Worm (Caenorhabditis elegans) whole organism, L4 larva: Measurements from ENCODE around the gene ckb-3.
A peak's percentile ranks its signal among the peaks of the same experiment; 100 is the strongest.
"Not testable (repeated sequence)": the region's sequence is repeated elsewhere in the genome, so short reads cannot be mapped to it uniquely, and the experiment has no call there.

Experiments used
- D1046.2 ChIP-seq: fragments of 200-800 bp; sonication (Bioruptor generic); IDR thresholded peaks from 2 replicates; pipeline ENCODE4 v1.3.6; 2022; ENCODE audit warnings: missing genetic modification characterization, missing compliant biosample characterization
- F26F4.8 ChIP-seq: fragments of 200-800 bp; sonication (Bioruptor generic); conservative IDR thresholded peaks from 2 replicates; pipeline ENCODE4 v1.3.6; 2022; ENCODE audit warnings: missing genetic modification characterization, missing compliant biosample characterization
- F37D6.2 ChIP-seq: sonication (generic microtip); optimal IDR thresholded peaks from 2 replicates; lab custom pipeline; 2016; ENCODE audit warnings: mild to moderate bottlenecking, missing genetic modification characterization, missing compliant biosample characterization
- F44E2.7 ChIP-seq: fragments of 200-800 bp; sonication (Bioruptor generic); IDR thresholded peaks from 2 replicates; pipeline ENCODE4 v2.1.2; 2022; ENCODE audit warnings: missing genetic modification characterization, missing compliant biosample characterization
- F49E8.2 ChIP-seq: sonication (generic microtip); optimal IDR thresholded peaks from 2 replicates; lab custom pipeline; 2016; ENCODE audit warnings: missing compliant biosample characterization, mild to moderate bottlenecking, missing genetic modification characterization, borderline replicate concordance
- T20F7.1 ChIP-seq: fragments of 200-800 bp; sonication (Bioruptor generic); optimal IDR thresholded peaks from 2 replicates; lab custom pipeline; 2018; ENCODE audit warnings: mild to moderate bottlenecking, missing genetic modification characterization, missing compliant biosample characterization
- T26A8.4 ChIP-seq: fragments of 200-800 bp; sonication (Bioruptor generic); IDR thresholded peaks from 2 replicates; pipeline ENCODE4 v1.3.6; 2022; ENCODE audit warnings: missing genetic modification characterization, missing compliant biosample characterization
- Y105C5A.15 ChIP-seq: fragments of 200-800 bp; sonication (Bioruptor generic); IDR thresholded peaks from 2 replicates; pipeline ENCODE4 v1.3.6; 2022; ENCODE audit warnings: missing genetic modification characterization, missing compliant biosample characterization
- aha-1 ChIP-seq: fragments of 150-350 bp; peaks from one replicate; lab custom pipeline; 2014; ENCODE audit warnings: missing biosample characterization, missing genetic modification characterization
- ceh-20 ChIP-seq: fragments of 200-800 bp; sonication (Bioruptor generic); IDR thresholded peaks from 2 replicates; pipeline ENCODE4 v1.3.6; 2022; ENCODE audit warnings: missing genetic modification reagents, missing genetic modification characterization, missing compliant biosample characterization
- ctbp-1 ChIP-seq: fragments of 200-800 bp; sonication (Bioruptor generic); IDR thresholded peaks from 2 replicates; pipeline ENCODE4 v1.3.6; 2022; ENCODE audit warnings: missing genetic modification reagents, missing genetic modification characterization, missing compliant biosample characterization
- daf-16 ChIP-seq, 3 experiments: sonication (generic microtip); optimal IDR thresholded peaks; 2 replicates each; lab custom pipeline; 2016 to 2017; ENCODE audit warnings: missing genetic modification characterization in 3 of 3, missing genetic modification reagents in 3 of 3, mild to moderate bottlenecking in 2 of 3, missing compliant biosample characterization in 2 of 3, missing biosample characterization in 1 of 3, moderate library complexity in 1 of 3
- dmd-9 ChIP-seq: fragments of 200-800 bp; sonication (Bioruptor generic); IDR thresholded peaks from 2 replicates; pipeline ENCODE4 v1.3.6; 2022; ENCODE audit warnings: missing genetic modification reagents, missing genetic modification characterization, missing compliant biosample characterization
- duxl-1 ChIP-seq: sonication (generic microtip); optimal IDR thresholded peaks from 2 replicates; lab custom pipeline; 2016; ENCODE audit warnings: mild to moderate bottlenecking, missing genetic modification characterization, moderate library complexity, missing compliant biosample characterization; ENCODE audit not compliant: poor library complexity
- egl-43 ChIP-seq: fragments of 200-800 bp; sonication (Bioruptor generic); IDR thresholded peaks from 2 replicates; pipeline ENCODE4 v1.3.6; 2022; ENCODE audit warnings: missing genetic modification reagents, missing genetic modification characterization, missing compliant biosample characterization
- fkh-10 ChIP-seq: fragments of 150-350 bp; optimal IDR thresholded peaks from 2 replicates; lab custom pipeline; 2014; ENCODE audit warnings: missing biosample characterization, missing genetic modification reagents, missing genetic modification characterization
- hif-1 ChIP-seq, 2 experiments: sonication (generic microtip); optimal IDR thresholded peaks; 2 replicates each; lab custom pipeline; 2016 to 2017; ENCODE audit warnings: missing compliant biosample characterization in 2 of 2, missing genetic modification characterization in 2 of 2, missing genetic modification reagents in 2 of 2, missing genotype in 2 of 2, mild to moderate bottlenecking in 1 of 2
- hlh-30 ChIP-seq: sonication (generic microtip); optimal IDR thresholded peaks from 2 replicates; lab custom pipeline; 2017; ENCODE audit warnings: antibody characterized with exemption, mild to moderate bottlenecking, missing genetic modification characterization, missing compliant biosample characterization; ENCODE audit not compliant: insufficient read depth
- hmg-1.1 ChIP-seq: fragments of 200-800 bp; sonication (Bioruptor generic); IDR thresholded peaks from 2 replicates; pipeline ENCODE4 v1.3.6; 2022; ENCODE audit warnings: missing genetic modification reagents, missing genetic modification characterization, missing compliant biosample characterization
- lim-7 ChIP-seq: fragments of 200-800 bp; sonication (Bioruptor generic); IDR thresholded peaks from 2 replicates; pipeline ENCODE4 v1.3.6; 2022; ENCODE audit warnings: missing genetic modification characterization, missing compliant biosample characterization
- lir-3 ChIP-seq: sonication (generic microtip); optimal IDR thresholded peaks from 2 replicates; lab custom pipeline; 2016; ENCODE audit warnings: mild to moderate bottlenecking, missing genetic modification characterization, missing compliant biosample characterization
- madf-9 ChIP-seq: fragments of 200-800 bp; sonication (Bioruptor generic); conservative IDR thresholded peaks from 2 replicates; pipeline ENCODE4 v1.3.6; 2022; ENCODE audit warnings: missing genetic modification reagents, missing genetic modification characterization, missing compliant biosample characterization
- mdt-29 ChIP-seq: fragments of 200-800 bp; sonication (Bioruptor generic); IDR thresholded peaks from 2 replicates; pipeline ENCODE4 v1.3.6; 2022; ENCODE audit warnings: missing genetic modification reagents, missing genetic modification characterization, missing compliant biosample characterization
- mxl-2 ChIP-seq: fragments of 200-800 bp; sonication (Bioruptor generic); conservative IDR thresholded peaks from 2 replicates; pipeline ENCODE4 v1.3.6; 2022; ENCODE audit warnings: missing genetic modification reagents, missing genetic modification characterization, missing compliant biosample characterization
- mxl-3 ChIP-seq: fragments of 200-800 bp; sonication (Bioruptor generic); optimal IDR thresholded peaks from 2 replicates; lab custom pipeline; 2018; ENCODE audit warnings: mild to moderate bottlenecking, missing genetic modification characterization, missing compliant biosample characterization
- nhr-102 ChIP-seq: sonication (generic microtip); optimal IDR thresholded peaks from 2 replicates; lab custom pipeline; 2016; ENCODE audit warnings: mild to moderate bottlenecking, missing genetic modification characterization, moderate library complexity, missing compliant biosample characterization
- nhr-111 ChIP-seq: fragments of 200-800 bp; sonication (Bioruptor generic); optimal IDR thresholded peaks from 2 replicates; lab custom pipeline; 2018; ENCODE audit warnings: mild to moderate bottlenecking, missing genetic modification characterization, missing compliant biosample characterization
- nhr-25 ChIP-seq: sonication (generic microtip); optimal IDR thresholded peaks from 2 replicates; lab custom pipeline; 2017; ENCODE audit warnings: missing genetic modification characterization, mild to moderate bottlenecking, missing compliant biosample characterization, antibody characterized with exemption, moderate library complexity, borderline replicate concordance; ENCODE audit not compliant: insufficient read depth
- nhr-28 ChIP-seq: fragments of 150-350 bp; optimal IDR thresholded peaks from 2 replicates; lab custom pipeline; 2014; ENCODE audit warnings: missing biosample characterization, missing genetic modification characterization
- nhr-41 ChIP-seq: fragments of 200-800 bp; sonication (Bioruptor generic); IDR thresholded peaks from 2 replicates; pipeline ENCODE4 v1.3.6; 2022; ENCODE audit warnings: missing genetic modification reagents, missing genetic modification characterization, missing compliant biosample characterization
- nhr-48 ChIP-seq: sonication (generic microtip); optimal IDR thresholded peaks from 2 replicates; lab custom pipeline; 2016; ENCODE audit warnings: mild to moderate bottlenecking, missing genetic modification characterization, missing compliant biosample characterization
- nhr-77 ChIP-seq: fragments of 150-350 bp; optimal IDR thresholded peaks from 2 replicates; lab custom pipeline; 2014; ENCODE audit warnings: missing biosample characterization, missing genetic modification characterization
- pha-4 ChIP-seq, 2 experiments: fragments of 150-350 bp in 1 of 2; fragments of 200-800 bp in 1 of 2; sonication (Bioruptor generic) in 1 of 2; IDR thresholded peaks in 1 of 2; optimal IDR thresholded peaks in 1 of 2; 2 replicates each; pipeline versions ENCODE4 v1.3.6 to Lab custom; 2014 to 2022; ENCODE audit warnings: missing genetic modification characterization in 2 of 2, missing genetic modification reagents in 2 of 2, missing biosample characterization in 1 of 2, missing compliant biosample characterization in 1 of 2
- set-16 ChIP-seq: fragments of 200-800 bp; sonication (Bioruptor generic); IDR thresholded peaks from 2 replicates; pipeline ENCODE4 v1.3.6; 2022; ENCODE audit warnings: missing genetic modification reagents, missing genetic modification characterization, missing compliant biosample characterization
- tra-1 ChIP-seq: fragments of 200-800 bp; sonication (Bioruptor generic); IDR thresholded peaks from 2 replicates; pipeline ENCODE4 v1.3.6; 2022; ENCODE audit warnings: missing genetic modification reagents, missing genetic modification characterization, missing compliant biosample characterization
- unc-62 ChIP-seq, 3 experiments: fragments of 150-350 bp in 1 of 3; sonication (generic microtip); optimal IDR thresholded peaks in 2 of 3; peaks in 1 of 3; 1 replicate in 1 of 3; 2 replicates in 2 of 3; lab custom pipeline; 2014 to 2017; ENCODE audit warnings: missing biosample characterization in 3 of 3, missing genetic modification characterization in 3 of 3, missing genetic modification reagents in 3 of 3, missing genotype in 1 of 3
- vab-7 ChIP-seq: fragments of 200-800 bp; sonication (Bioruptor generic); IDR thresholded peaks from 2 replicates; pipeline ENCODE4 v1.3.6; 2022; ENCODE audit warnings: missing genetic modification reagents, missing genetic modification characterization, missing compliant biosample characterization
- zfp-3 ChIP-seq: fragments of 200-800 bp; sonication (Bioruptor generic); conservative IDR thresholded peaks from 2 replicates; pipeline ENCODE4 v1.3.6; 2022; ENCODE audit warnings: missing genetic modification reagents, missing genetic modification characterization, missing compliant biosample characterization

The ckb-3 gene

DNA sequence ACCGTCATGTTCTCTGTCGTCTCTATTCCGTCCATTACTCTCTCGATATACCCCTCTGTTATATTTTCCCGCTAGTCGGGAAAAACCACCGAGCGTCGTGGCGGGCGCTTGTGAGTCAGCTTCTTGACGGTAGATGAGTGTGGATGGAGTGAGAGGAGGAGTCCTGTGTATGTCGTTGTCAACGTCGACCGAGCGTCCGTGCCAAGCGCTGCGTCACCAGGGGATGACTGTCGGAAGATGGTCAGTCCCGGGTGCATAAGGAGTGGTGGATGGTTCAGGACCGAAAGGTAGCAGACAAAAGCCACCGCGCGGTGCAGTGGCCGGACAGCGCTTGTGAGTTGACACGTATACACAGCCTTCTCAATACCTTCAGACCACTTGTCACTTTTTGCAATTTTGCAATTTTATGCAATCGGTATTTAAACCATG lies 1.3 kb upstream of the ckb-3 start (continued):
- TF ChIP-seq zfp-3 (GFP tag; lab: Robert Waterston, UW) (peak; percentile 82), F26F4.8 (0 out of 2 replicates have a peak, but pooled peaks have one; percentile 19), tra-1 (GFP tag; lab: Robert Waterston, UW) (peak; percentile 65), nhr-28 (peak; percentile 37), egl-43 (peak; percentile 94), lim-7 (GFP tag; lab: Robert Waterston, UW) (peak; percentile 71), madf-9 (GFP tag; lab: Robert Waterston, UW) (peak; percentile 78), lir-3 (tag; lab: Kevin White, UChicago) (peak; percentile 52), nhr-102 (tag; lab: Kevin White, UChicago) (peak; percentile 71), T20F7.1 (GFP tag; lab: Kevin White, UChicago) (peak; percentile 57), nhr-41 (GFP tag; lab: Robert Waterston, UW) (peak; percentile 53; the same call in 1 of the 2 replicates), mxl-3 (GFP tag; lab: Kevin White, UChicago) (peak; percentile 41), hlh-30 (tag; lab: Kevin White, UChicago) (peak; percentile 44), set-16 (peak; percentile 90), F37D6.2 (tag; lab: Kevin White, UChicago) (peak; percentile 8), aha-1 (tag; lab: Kevin White, UChicago) (peak; percentile 96)

DNA sequence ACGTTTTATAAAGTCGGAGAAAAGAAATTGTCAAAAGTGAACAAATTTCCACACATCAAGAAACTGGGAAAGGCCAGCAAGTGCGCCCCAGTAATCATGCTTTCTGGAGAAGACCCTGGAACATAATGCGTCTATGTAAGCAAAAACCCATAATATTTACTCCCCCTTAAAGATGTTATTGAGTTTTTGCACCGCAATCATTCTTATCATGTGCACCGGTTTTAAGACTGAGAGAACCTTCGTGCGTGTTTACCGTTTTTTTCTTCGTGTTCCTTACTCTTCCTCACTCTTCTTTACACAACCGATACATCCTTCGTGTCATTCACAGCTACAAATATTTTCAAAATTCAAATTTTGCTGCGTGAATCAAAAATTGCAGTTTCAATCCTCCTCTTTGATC lies 2.2 kb downstream of the ckb-3 start:
- no peak for TF ChIP-seq nhr-77
- TF ChIP-seq daf-16 (GFP tag; optimal IDR thresholded peaks at IDR 0.05; lab: Kevin White, UChicago) = no peak
- peak; percentile 97 for TF ChIP-seq daf-16 (tag; optimal IDR thresholded peaks at IDR 0.05; lab: Kevin White, UChicago)
- TF ChIP-seq, all 104 proteins: peak for 1

DNA sequence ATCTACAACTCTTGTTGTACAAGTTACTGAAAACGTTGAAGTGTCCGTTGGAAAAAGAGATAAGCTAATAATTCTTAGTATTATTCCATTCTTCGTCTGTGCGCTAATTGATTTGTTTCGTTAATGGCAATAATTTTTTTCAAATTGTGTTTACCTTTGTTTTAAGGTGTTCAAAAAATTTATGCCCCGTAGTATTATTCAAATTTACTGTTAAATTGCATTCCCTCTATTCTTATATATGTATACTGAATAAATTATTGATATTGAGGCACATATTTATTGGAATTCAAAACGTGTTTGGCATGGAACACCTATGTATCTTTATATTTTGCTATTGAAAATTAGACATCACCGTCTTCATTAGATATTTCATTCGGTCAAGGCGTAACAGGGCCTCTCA lies 4.2 kb downstream of the ckb-3 start, which contains the start of gene pals-26:
TSS of gene pals-26 (plus strand) at position 301 of the 400 bp plus-strand sequence.
- TF ChIP-seq hlh-30 (tag; lab: Kevin White, UChicago) (no peak), pha-4 (GFP tag; IDR thresholded peaks at IDR 0.05; lab: Robert Waterston, UW) (no peak), pha-4 (tag; optimal IDR thresholded peaks at IDR 0.05; lab: Kevin White, UChicago) (no peak), dmd-9 (GFP tag; lab: Robert Waterston, UW) (no peak), unc-62 (GFP tag; optimal IDR thresholded peaks at IDR 0.05 in 1 of 2; lab: Kevin White, UChicago) (no peak), unc-62 (tag; optimal IDR thresholded peaks at IDR 0.05; lab: Kevin White, UChicago) (no peak), hif-1 (tag; optimal IDR thresholded peaks at IDR 0.05; lab: Kevin White, UChicago) (no peak), fkh-10 (GFP tag; lab: Kevin White, UChicago) (no peak), F44E2.7 (GFP tag; lab: Robert Waterston, UW) (no peak)

DNA sequence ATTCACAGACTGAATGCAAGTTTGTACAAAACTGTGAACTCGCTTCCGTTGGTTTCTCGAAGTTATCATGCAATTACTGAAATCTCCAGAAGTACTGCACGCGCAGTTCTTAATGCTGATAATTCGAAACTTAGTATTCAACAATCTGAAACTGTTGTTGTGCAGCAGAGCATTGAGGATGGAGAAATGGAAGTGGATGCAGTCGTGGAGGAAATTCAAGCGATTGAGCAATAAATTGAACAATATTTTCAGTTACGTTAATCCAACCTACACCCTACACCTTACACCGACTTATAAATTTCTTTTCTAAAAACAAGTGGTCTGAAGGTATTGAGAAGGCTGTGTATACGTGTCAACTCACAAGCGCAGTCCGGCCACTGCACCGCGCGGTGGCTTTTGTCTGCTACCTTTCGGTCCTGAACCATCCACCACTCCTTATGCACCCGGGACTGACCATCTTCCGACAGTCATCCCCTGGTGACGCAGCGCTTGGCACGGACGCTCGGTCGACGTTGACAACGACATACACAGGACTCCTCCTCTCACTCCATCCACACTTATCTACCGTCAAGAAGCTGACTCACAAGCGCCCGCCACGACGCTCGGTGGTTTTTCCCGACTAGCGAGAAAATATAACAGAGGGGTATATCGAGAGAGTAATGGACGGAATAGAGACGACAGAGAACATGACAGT lies 8.1 kb downstream of the ckb-3 start:
- peak; percentile 48 for TF ChIP-seq mxl-3 (GFP tag; lab: Kevin White, UChicago)
- 0 out of 2 replicates have a peak, but pooled peaks have one; percentile 43 for TF ChIP-seq vab-7
- peak; percentile 75 for TF ChIP-seq lir-3 (tag; lab: Kevin White, UChicago)
- TF ChIP-seq mdt-29 = 0 out of 2 replicates have a peak, but pooled peaks have one; percentile 17
- peak; percentile 91 for TF ChIP-seq set-16
- TF ChIP-seq madf-9 (GFP tag; lab: Robert Waterston, UW) = peak; percentile 56; the same call in 1 of the 2 replicates
- peak; percentile 79 for TF ChIP-seq nhr-25
- peak; percentile 69 for TF ChIP-seq ctbp-1
- TF ChIP-seq D1046.2 = peak; percentile 8; the same call in 1 of the 2 replicates
- peak; percentile 89 for TF ChIP-seq T26A8.4 (GFP tag; lab: Robert Waterston, UW)
- 0 out of 2 replicates have a peak, but pooled peaks have one; percentile 12 for TF ChIP-seq Y105C5A.15 (GFP tag; lab: Robert Waterston, UW)
- peak; percentile 79 for TF ChIP-seq duxl-1 (tag; lab: Kevin White, UChicago)
- TF ChIP-seq hlh-30 (tag; lab: Kevin White, UChicago) = peak; percentile 34
- TF ChIP-seq hmg-1.1 (GFP tag; lab: Robert Waterston, UW) = peak; percentile 88
- TF ChIP-seq mxl-2 (GFP tag; lab: Robert Waterston, UW) = 0 out of 2 replicates have a peak, but pooled peaks have one; percentile 56
- peak; percentile 61 for TF ChIP-seq nhr-102 (tag; lab: Kevin White, UChicago)
- peak; percentile 2 for TF ChIP-seq F49E8.2
- TF ChIP-seq unc-62 (GFP tag; optimal IDR thresholded peaks at IDR 0.05 in 1 of 2; lab: Kevin White, UChicago) = peak in 1 of 2 experiments; percentile 66
- not testable (repeated sequence) for TF ChIP-seq unc-62 (tag; optimal IDR thresholded peaks at IDR 0.05; lab: Kevin White, UChicago)
- TF ChIP-seq nhr-48 (tag; lab: Kevin White, UChicago) = peak; percentile 77
- peak; percentile 65 for TF ChIP-seq lim-7 (GFP tag; lab: Robert Waterston, UW)
- TF ChIP-seq nhr-111 (GFP tag; lab: Kevin White, UChicago) = peak; percentile 69
- peak; percentile 73 for TF ChIP-seq ceh-20
